Worm (Caenorhabditis elegans): Measurements from ENCODE around the gene lev-8.

Gene lev-8

ce11 chrX:11515381-11515780, 45.3 kb upstream of the lev-8 start (continued):
- TF ChIP-seq unc-130 (tag; optimal IDR thresholded peaks at IDR 0.05) (no peak), jun-1 (tag; optimal IDR thresholded peaks at IDR 0.05) (peak; percentile 27), mef-2 (tag; optimal IDR thresholded peaks at IDR 0.05) (no peak), nhr-12 (tag; optimal IDR thresholded peaks at IDR 0.05) (no peak), unc-30 (tag; optimal IDR thresholded peaks at IDR 0.05) (no peak), lin-39 (tag; optimal IDR thresholded peaks at IDR 0.05) (no peak), nhr-71 (tag; optimal IDR thresholded peaks at IDR 0.05) (no peak)

DNA sequence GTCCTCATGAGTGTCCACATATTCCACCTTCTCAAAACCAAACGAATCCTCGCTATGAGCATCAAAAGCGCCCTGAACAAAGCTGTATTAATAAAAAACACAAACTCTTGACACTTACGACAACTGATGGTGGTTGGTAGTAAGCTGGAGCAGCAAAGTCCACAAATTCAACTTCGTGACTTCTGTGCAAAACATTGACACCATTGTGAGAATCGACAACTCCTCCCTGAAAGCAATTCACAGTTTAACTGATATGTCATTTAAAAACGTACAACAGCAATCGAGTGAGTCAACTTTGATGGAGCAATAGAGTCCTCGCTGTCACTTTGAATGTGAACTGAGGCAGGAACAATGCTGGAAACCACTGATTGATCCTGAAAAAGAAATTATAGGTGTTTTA, 43.3 kb upstream of the lev-8 start:
- TF ChIP-seq rnt-1 (tag; optimal IDR thresholded peaks at IDR 0.05) (no peak), ceh-82 (tag; optimal IDR thresholded peaks at IDR 0.05) (no peak), hlh-17 (GFP tag; optimal IDR thresholded peaks at IDR 0.05; ENCODE audit: borderline replicate concordance) (no peak), lin-35 (GFP tag; optimal IDR thresholded peaks at IDR 0.05) (no peak), nhr-28 (tag; optimal IDR thresholded peaks at IDR 0.05) (no peak), unc-98 (GFP tag; IDR thresholded peaks at IDR 0.05) (no peak), efl-1 (optimal IDR thresholded peaks at IDR 0.05) (no peak), efl-1 (GFP tag; optimal IDR thresholded peaks at IDR 0.05 in 1 of 2) (no peak), lin-15B (tag; optimal IDR thresholded peaks at IDR 0.05) (no peak), fkh-8 (tag; optimal IDR thresholded peaks at IDR 0.05) (no peak), C34B4.2 (tag; optimal IDR thresholded peaks at IDR 0.05) (no peak), C04F5.9 (tag; optimal IDR thresholded peaks at IDR 0.05) (no peak), nhr-84 (tag; optimal IDR thresholded peaks at IDR 0.05) (no peak), lsy-2 (tag; optimal IDR thresholded peaks at IDR 0.05) (no peak), alr-1 (tag; optimal IDR thresholded peaks at IDR 0.05; ENCODE audit: borderline replicate concordance) (no peak), ceh-90 (tag; optimal IDR thresholded peaks at IDR 0.05) (no peak)

DNA sequence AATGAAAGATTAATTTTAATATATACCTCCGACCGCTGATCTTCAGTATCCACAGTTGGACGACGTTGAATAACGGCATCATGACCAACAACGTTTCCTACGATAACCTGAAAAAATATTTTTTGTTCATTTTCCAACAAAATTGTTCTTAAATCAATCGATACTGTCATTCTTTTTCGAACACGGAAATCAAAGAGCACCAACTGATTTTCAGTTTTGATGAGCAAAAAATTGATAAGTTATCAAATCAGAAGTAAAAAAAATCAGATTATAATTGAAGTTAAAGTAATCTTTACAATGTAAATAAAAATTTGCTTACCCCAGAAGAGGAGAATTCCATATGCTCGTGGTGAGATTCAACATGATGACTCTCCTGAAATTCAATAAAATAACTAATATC, 42.3 kb upstream of the lev-8 start:
- TF ChIP-seq efl-3 (GFP tag; optimal IDR thresholded peaks at IDR 0.05), result no peak
- no peak for TF ChIP-seq snu-23 (GFP tag; optimal IDR thresholded peaks at IDR 0.05)
- no peak for TF ChIP-seq nhr-76 (tag; optimal IDR thresholded peaks at IDR 0.05)
- no peak for TF ChIP-seq pax-3 (tag; optimal IDR thresholded peaks at IDR 0.05)
- TF ChIP-seq isw-1 (GFP tag; IDR thresholded peaks at IDR 0.05), result no peak
- no peak for TF ChIP-seq mef-2 (tag; optimal IDR thresholded peaks at IDR 0.05)
- no peak for TF ChIP-seq nhr-19 (GFP tag; conservative IDR thresholded peaks at IDR 0.05)
- no peak for TF ChIP-seq lin-15B (tag; optimal IDR thresholded peaks at IDR 0.05)
- no peak for TF ChIP-seq ceh-82 (tag; optimal IDR thresholded peaks at IDR 0.05)
- TF ChIP-seq ets-5 (GFP tag; IDR thresholded peaks at IDR 0.05), result no peak
- TF ChIP-seq unc-86 (tag; optimal IDR thresholded peaks at IDR 0.05), result no peak
- TF ChIP-seq lin-13 (GFP tag; optimal IDR thresholded peaks at IDR 0.05), result no peak
- TF ChIP-seq ztf-11 (tag; optimal IDR thresholded peaks at IDR 0.05), result no peak
- no peak for TF ChIP-seq ztf-4 (tag; optimal IDR thresholded peaks at IDR 0.05)
- no peak for TF ChIP-seq hlh-17 (GFP tag; optimal IDR thresholded peaks at IDR 0.05; ENCODE audit: borderline replicate concordance)
- TF ChIP-seq Y116A8C.19 (tag; optimal IDR thresholded peaks at IDR 0.05; ENCODE audit: borderline replicate concordance), result no peak
- TF ChIP-seq nhr-77 (tag; optimal IDR thresholded peaks at IDR 0.05), result no peak
- no peak for TF ChIP-seq dsc-1 (tag; optimal IDR thresholded peaks at IDR 0.05)

DNA sequence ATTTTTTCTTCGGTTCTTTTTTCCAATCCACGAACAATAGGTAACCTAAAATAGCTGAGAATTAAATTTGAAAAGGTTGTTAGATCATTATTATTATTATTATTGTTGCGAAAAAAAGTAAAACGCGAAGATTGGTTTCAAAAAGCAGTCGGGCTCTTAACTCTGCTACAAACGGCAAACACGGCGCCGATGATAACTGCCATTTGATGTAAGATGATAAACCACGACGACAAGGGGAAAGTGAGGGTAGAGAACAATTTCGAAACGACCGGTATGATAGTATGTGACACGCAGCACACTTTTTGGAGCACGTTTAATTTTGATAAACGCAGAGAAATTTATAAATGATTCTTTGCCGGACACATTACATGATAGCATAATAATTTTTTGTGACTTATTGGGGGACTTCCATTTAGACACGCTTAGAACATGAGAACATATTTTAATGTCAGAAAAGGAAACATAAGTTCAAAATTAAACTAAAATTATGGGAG, 41.7 kb upstream of the lev-8 start, which contains the start of gene hpo-34:
TSS of gene hpo-34 (minus strand) at position 51 of the 494 bp plus-strand sequence.
- TF ChIP-seq hlh-4 (tag; optimal IDR thresholded peaks at IDR 0.05) (no peak), vab-15 (tag; optimal IDR thresholded peaks at IDR 0.05) (no peak), blmp-1 (tag; optimal IDR thresholded peaks at IDR 0.05) (no peak), lin-14 (GFP tag; optimal IDR thresholded peaks at IDR 0.05) (peak; percentile 19), tbx-2 (tag; optimal IDR thresholded peaks at IDR 0.05) (no peak), fkh-4 (tag; optimal IDR thresholded peaks at IDR 0.05; ENCODE audit: borderline replicate concordance) (no peak), lin-35 (GFP tag; optimal IDR thresholded peaks at IDR 0.05) (peak in 1 of 2 experiments; percentile 38), unc-98 (GFP tag; IDR thresholded peaks at IDR 0.05) (no peak), sup-37 (GFP tag; optimal IDR thresholded peaks at IDR 0.05) (no peak), ceh-90 (tag; optimal IDR thresholded peaks at IDR 0.05) (no peak), elt-2 (tag; optimal IDR thresholded peaks at IDR 0.05) (peak; percentile 85), mab-9 (GFP tag; IDR thresholded peaks at IDR 0.05) (no peak), nhr-20 (tag; optimal IDR thresholded peaks at IDR 0.05) (no peak), nhr-90 (tag; optimal IDR thresholded peaks at IDR 0.05; ENCODE audit: poor library complexity) (peak; percentile 3), nhr-71 (tag; optimal IDR thresholded peaks at IDR 0.05) (peak; percentile 16), F16B12.6 (tag; optimal IDR thresholded peaks at IDR 0.05) (no peak), mdl-1 (tag; optimal IDR thresholded peaks at IDR 0.05) (peak in 1 of 2 experiments; percentile 16)

Measured in whole organism, L1 larva.